Worm (Caenorhabditis elegans) whole organism, late embryonic: Measurements from ENCODE around the gene Y57G11C.1142.
A peak's percentile ranks its signal among the peaks of the same experiment; 100 is the strongest.

Experiments used
- C08G9.2 ChIP-seq: sonication (generic microtip); optimal IDR thresholded peaks from 2 replicates; lab custom pipeline; 2016; ENCODE audit warnings: mild to moderate bottlenecking, missing genetic modification characterization, moderate library complexity, missing compliant biosample characterization
- C38D4.7 ChIP-seq: fragments of 200-800 bp; sonication (Bioruptor generic); optimal IDR thresholded peaks from 2 replicates; lab custom pipeline; 2018; ENCODE audit warnings: mild to moderate bottlenecking, missing genetic modification characterization, moderate library complexity, missing compliant biosample characterization
- F13H6.1 ChIP-seq: sonication (generic microtip); optimal IDR thresholded peaks from 2 replicates; lab custom pipeline; 2016; ENCODE audit warnings: missing genetic modification characterization, missing compliant biosample characterization
- K02D7.2 ChIP-seq: sonication (generic microtip); optimal IDR thresholded peaks from 2 replicates; lab custom pipeline; 2017; ENCODE audit warnings: mild to moderate bottlenecking, missing genetic modification characterization, missing compliant biosample characterization
- T23F11.4 ChIP-seq: fragments of 200-800 bp; sonication (Bioruptor generic); optimal IDR thresholded peaks from 2 replicates; lab custom pipeline; 2018; ENCODE audit warnings: mild to moderate bottlenecking, missing genetic modification characterization, missing compliant biosample characterization
- ama-1 ChIP-seq: fragments of 150-350 bp; optimal IDR thresholded peaks from 2 replicates; lab custom pipeline; 2014
- ceh-14 ChIP-seq: sonication (generic microtip); optimal IDR thresholded peaks from 2 replicates; lab custom pipeline; 2016; ENCODE audit warnings: missing genotype, missing genetic modification characterization, missing compliant biosample characterization
- ceh-2 ChIP-seq: sonication (generic microtip); optimal IDR thresholded peaks from 2 replicates; lab custom pipeline; 2016; ENCODE audit warnings: missing genotype, missing genetic modification characterization, missing compliant biosample characterization
- ceh-22 ChIP-seq: sonication (generic microtip); optimal IDR thresholded peaks from 2 replicates; lab custom pipeline; 2017; ENCODE audit warnings: missing biosample characterization, missing genetic modification characterization
- ceh-24 ChIP-seq: sonication (generic microtip); optimal IDR thresholded peaks from 2 replicates; lab custom pipeline; 2016; ENCODE audit warnings: mild to moderate bottlenecking, missing genetic modification characterization, missing compliant biosample characterization
- ceh-30 ChIP-seq: fragments of 150-350 bp; optimal IDR thresholded peaks from 2 replicates; lab custom pipeline; 2014; ENCODE audit warnings: missing biosample characterization, missing genetic modification characterization
- ceh-31 ChIP-seq: sonication (generic microtip); optimal IDR thresholded peaks from 2 replicates; lab custom pipeline; 2016; ENCODE audit warnings: missing genetic modification characterization, missing compliant biosample characterization
- ceh-34 ChIP-seq: sonication (generic microtip); optimal IDR thresholded peaks from 2 replicates; lab custom pipeline; 2016; ENCODE audit warnings: mild to moderate bottlenecking, missing genetic modification characterization, missing compliant biosample characterization
- ceh-45 ChIP-seq: fragments of 200-800 bp; sonication (Bioruptor generic); IDR thresholded peaks from 2 replicates; pipeline ENCODE4 v1.3.6; 2022; ENCODE audit warnings: missing genetic modification reagents, missing genetic modification characterization, missing compliant biosample characterization
- ceh-48 ChIP-seq: sonication (generic microtip); optimal IDR thresholded peaks from 2 replicates; lab custom pipeline; 2016; ENCODE audit warnings: missing genetic modification characterization, inconsistent platforms, missing compliant biosample characterization
- ceh-6 ChIP-seq: fragments of 200-800 bp; sonication (Bioruptor generic); optimal IDR thresholded peaks from 2 replicates; lab custom pipeline; 2018; ENCODE audit warnings: mild to moderate bottlenecking, missing genetic modification characterization, missing compliant biosample characterization
- ceh-9 ChIP-seq: sonication (generic microtip); optimal IDR thresholded peaks from 2 replicates; lab custom pipeline; 2016; ENCODE audit warnings: mild to moderate bottlenecking, missing genetic modification characterization, inconsistent platforms, missing compliant biosample characterization
- che-1 ChIP-seq: sonication (generic microtip); optimal IDR thresholded peaks from 2 replicates; lab custom pipeline; 2016; ENCODE audit warnings: mild to moderate bottlenecking, missing genetic modification characterization, missing compliant biosample characterization
- dmd-4 ChIP-seq: sonication (generic microtip); optimal IDR thresholded peaks from 2 replicates; lab custom pipeline; 2016; ENCODE audit warnings: borderline replicate concordance, missing genetic modification characterization, missing compliant biosample characterization
- dve-1 ChIP-seq: sonication (generic microtip); optimal IDR thresholded peaks from 2 replicates; lab custom pipeline; 2017; ENCODE audit warnings: antibody characterized with exemption, mild to moderate bottlenecking, missing genetic modification characterization, missing compliant biosample characterization
- elt-2 ChIP-seq: sonication (generic microtip); optimal IDR thresholded peaks from 2 replicates; lab custom pipeline; 2016; ENCODE audit warnings: missing genetic modification reagents, missing genetic modification characterization, missing compliant biosample characterization
- eyg-1 ChIP-seq: sonication (generic microtip); optimal IDR thresholded peaks from 2 replicates; lab custom pipeline; 2016; ENCODE audit warnings: missing genotype, missing genetic modification characterization, missing compliant biosample characterization
- fax-1 ChIP-seq: sonication (generic microtip); optimal IDR thresholded peaks from 2 replicates; lab custom pipeline; 2016; ENCODE audit warnings: missing genotype, missing genetic modification characterization, missing compliant biosample characterization
- fkh-10 ChIP-seq: fragments of 150-350 bp; optimal IDR thresholded peaks from 2 replicates; lab custom pipeline; 2014; ENCODE audit warnings: missing biosample characterization, missing genetic modification reagents, missing genetic modification characterization
- hlh-30 ChIP-seq: sonication (generic microtip); optimal IDR thresholded peaks from 2 replicates; lab custom pipeline; 2017; ENCODE audit warnings: antibody characterized with exemption, missing genetic modification characterization, missing compliant biosample characterization; ENCODE audit not compliant: insufficient read depth
- hlh-6 ChIP-seq: sonication (generic microtip); optimal IDR thresholded peaks from 2 replicates; lab custom pipeline; 2016; ENCODE audit warnings: missing genotype, missing genetic modification characterization, missing compliant biosample characterization
- hlh-8 ChIP-seq: sonication (generic microtip); optimal IDR thresholded peaks from 2 replicates; lab custom pipeline; 2016; ENCODE audit warnings: missing genotype, missing genetic modification characterization, missing compliant biosample characterization
- lim-6 ChIP-seq: sonication (generic microtip); optimal IDR thresholded peaks from 2 replicates; lab custom pipeline; 2016; ENCODE audit warnings: missing genetic modification characterization, missing compliant biosample characterization
- lin-11 ChIP-seq: fragments of 200-800 bp; sonication (Bioruptor generic); optimal IDR thresholded peaks from 2 replicates; lab custom pipeline; 2018; ENCODE audit warnings: mild to moderate bottlenecking, missing genetic modification characterization, missing compliant biosample characterization
- madf-2 ChIP-seq: sonication (generic microtip); optimal IDR thresholded peaks from 2 replicates; lab custom pipeline; 2017; ENCODE audit warnings: missing genetic modification characterization, missing compliant biosample characterization
- mec-3 ChIP-seq: sonication (generic microtip); optimal IDR thresholded peaks from 2 replicates; lab custom pipeline; 2016; ENCODE audit warnings: borderline replicate concordance, missing genetic modification characterization, missing compliant biosample characterization
- nfya-1 ChIP-seq: sonication (generic microtip); optimal IDR thresholded peaks from 2 replicates; lab custom pipeline; 2017; ENCODE audit warnings: missing genetic modification characterization, mild to moderate bottlenecking, missing compliant biosample characterization, antibody characterized with exemption, moderate library complexity
- odd-2 ChIP-seq: sonication (generic microtip); optimal IDR thresholded peaks from 2 replicates; lab custom pipeline; 2017; ENCODE audit warnings: antibody characterized with exemption, mild to moderate bottlenecking, missing genetic modification characterization, missing compliant biosample characterization
- pat-9 ChIP-seq: fragments of 200-800 bp; sonication (Bioruptor generic); optimal IDR thresholded peaks from 2 replicates; lab custom pipeline; 2018; ENCODE audit warnings: mild to moderate bottlenecking, missing genetic modification characterization, moderate library complexity, missing compliant biosample characterization
- pax-1 ChIP-seq: fragments of 150-350 bp; optimal IDR thresholded peaks from 2 replicates; lab custom pipeline; 2014; ENCODE audit warnings: missing biosample characterization, missing genetic modification characterization
- pha-2 ChIP-seq: sonication (generic microtip); optimal IDR thresholded peaks from 2 replicates; lab custom pipeline; 2017; ENCODE audit warnings: mild to moderate bottlenecking, missing genetic modification characterization, missing compliant biosample characterization
- pqm-1 ChIP-seq: sonication (generic microtip); optimal IDR thresholded peaks from 2 replicates; lab custom pipeline; 2016; ENCODE audit warnings: missing genetic modification characterization, missing compliant biosample characterization
- pros-1 ChIP-seq: fragments of 150-350 bp; optimal IDR thresholded peaks from 2 replicates; lab custom pipeline; 2014; ENCODE audit warnings: missing biosample characterization, missing genetic modification reagents, missing genetic modification characterization
- ref-2 ChIP-seq: sonication (generic microtip); optimal IDR thresholded peaks from 2 replicates; lab custom pipeline; 2016; ENCODE audit warnings: missing genetic modification characterization, missing compliant biosample characterization
- rnt-1 ChIP-seq: sonication (generic microtip); optimal IDR thresholded peaks from 2 replicates; lab custom pipeline; 2016; ENCODE audit warnings: missing genetic modification characterization, missing compliant biosample characterization
- sdc-2 ChIP-seq: sonication (generic microtip); optimal IDR thresholded peaks from 2 replicates; lab custom pipeline; 2016; ENCODE audit warnings: missing genotype, missing genetic modification characterization, missing compliant biosample characterization
- sox-2 ChIP-seq: fragments of 200-800 bp; sonication (Bioruptor generic); IDR thresholded peaks from 2 replicates; pipeline ENCODE4 v1.3.6; 2022; ENCODE audit warnings: missing genetic modification reagents, missing genetic modification characterization, missing compliant biosample characterization
- sox-4 ChIP-seq: sonication (generic microtip); optimal IDR thresholded peaks from 2 replicates; lab custom pipeline; 2017; ENCODE audit warnings: mild to moderate bottlenecking, missing genetic modification characterization, inconsistent platforms, missing compliant biosample characterization
- syd-9 ChIP-seq: sonication (generic microtip); optimal IDR thresholded peaks from 2 replicates; lab custom pipeline; 2016; ENCODE audit warnings: mild to moderate bottlenecking, missing genetic modification characterization, moderate library complexity, missing compliant biosample characterization
- tbx-2 ChIP-seq: sonication (generic microtip); optimal IDR thresholded peaks from 2 replicates; lab custom pipeline; 2016; ENCODE audit warnings: missing genetic modification characterization, missing compliant biosample characterization
- tbx-7 ChIP-seq: sonication (generic microtip); optimal IDR thresholded peaks from 2 replicates; lab custom pipeline; 2016; ENCODE audit warnings: missing genotype, missing genetic modification characterization, missing compliant biosample characterization
- ttx-3 ChIP-seq: sonication (generic microtip); optimal IDR thresholded peaks from 2 replicates; lab custom pipeline; 2016; ENCODE audit warnings: missing genetic modification reagents, missing genetic modification characterization, missing compliant biosample characterization
- unc-42 ChIP-seq: sonication (generic microtip); optimal IDR thresholded peaks from 2 replicates; lab custom pipeline; 2016; ENCODE audit warnings: missing genotype, missing genetic modification characterization, missing compliant biosample characterization
- unc-55 ChIP-seq: sonication (generic microtip); optimal IDR thresholded peaks from 2 replicates; lab custom pipeline; 2017; ENCODE audit warnings: missing biosample characterization, missing genetic modification reagents, missing genetic modification characterization
- zip-5 ChIP-seq: sonication (generic microtip); optimal IDR thresholded peaks from 2 replicates; lab custom pipeline; 2016; ENCODE audit warnings: missing genetic modification characterization, missing compliant biosample characterization
- ztf-16 ChIP-seq: sonication (generic microtip); optimal IDR thresholded peaks from 2 replicates; lab custom pipeline; 2017; ENCODE audit warnings: missing genetic modification characterization, missing compliant biosample characterization

Y57G11C.1142 gene

ce11 chrIV:14836885-14837284, 34.5 kb downstream of the Y57G11C.1142 start, which contains the start of gene Y57G11C.22:
Y57G11C.22 (plus strand) TSS chrIV:14837211.
- TF ChIP-seq ceh-9, result no peak
- TF ChIP-seq ceh-31, result peak; percentile 35
- peak; percentile 11 for TF ChIP-seq nfya-1 (tag; lab: Kevin White, UChicago)
- TF ChIP-seq unc-42, result peak; percentile 37
- peak; percentile 23 for TF ChIP-seq unc-55 (GFP tag; lab: Kevin White, UChicago)

ce11 chrIV:14838095-14838494, 35.7 kb downstream of the Y57G11C.1142 start:
- TF ChIP-seq sdc-2 (tag; lab: Kevin White, UChicago) (peak; percentile 41), ref-2 (tag; lab: Kevin White, UChicago) (peak; percentile 67), dve-1 (tag; lab: Kevin White, UChicago) (peak; percentile 43), madf-2 (tag; lab: Kevin White, UChicago) (peak; percentile 30), tbx-2 (peak; percentile 76), ama-1 (lab: Kevin White, UChicago) (no peak), ceh-45 (GFP tag; lab: Robert Waterston, UW) (peak; percentile 75), ceh-34 (peak; percentile 48), C38D4.7 (peak; percentile 70), hlh-8 (tag; lab: Kevin White, UChicago) (peak; percentile 65), pha-2 (tag; lab: Kevin White, UChicago) (peak; percentile 13), eyg-1 (tag; lab: Kevin White, UChicago) (no peak), odd-2 (no peak), zip-5 (tag; lab: Kevin White, UChicago) (peak; percentile 40), pat-9 (tag; lab: Kevin White, UChicago) (peak; percentile 79), ceh-30 (tag; lab: Kevin White, UChicago) (no peak), fkh-10 (GFP tag; lab: Kevin White, UChicago) (no peak), ceh-31 (peak; percentile 62), C08G9.2 (tag; lab: Kevin White, UChicago) (peak; percentile 56), tbx-7 (tag; lab: Kevin White, UChicago) (no peak), sox-2 (GFP tag; lab: Robert Waterston, UW) (0 out of 2 replicates have a peak, but pooled peaks have one; percentile 55), unc-42 (no peak), syd-9 (tag; lab: Kevin White, UChicago) (peak; percentile 52), hlh-30 (peak; percentile 14), ceh-14 (tag; lab: Kevin White, UChicago) (peak; percentile 67), K02D7.2 (peak; percentile 41), ceh-22 (no peak), ceh-24 (tag; lab: Kevin White, UChicago) (no peak), ceh-6 (GFP tag; lab: Kevin White, UChicago) (peak; percentile 76), fax-1 (tag; lab: Kevin White, UChicago) (peak; percentile 49), pros-1 (tag; lab: Kevin White, UChicago) (no peak), mec-3 (tag; lab: Kevin White, UChicago) (no peak), lim-6 (tag; lab: Kevin White, UChicago) (no peak), pqm-1 (tag; lab: Kevin White, UChicago) (peak; percentile 24), lin-11 (tag; lab: Kevin White, UChicago) (peak; percentile 71), rnt-1 (tag; lab: Kevin White, UChicago) (peak; percentile 60), dmd-4 (no peak), pax-1 (tag; lab: Kevin White, UChicago) (no peak), T23F11.4 (peak; percentile 68), hlh-6 (tag; lab: Kevin White, UChicago) (no peak), ceh-48 (tag; lab: Kevin White, UChicago) (peak; percentile 82), che-1 (tag; lab: Kevin White, UChicago) (peak; percentile 80), ceh-2 (tag; lab: Kevin White, UChicago) (peak; percentile 55), nfya-1 (tag; lab: Kevin White, UChicago) (peak; percentile 34), sox-4 (tag; lab: Kevin White, UChicago) (peak; percentile 72), elt-2 (tag; lab: Kevin White, UChicago) (peak; percentile 70), F13H6.1 (tag; lab: Kevin White, UChicago) (peak; percentile 46), ztf-16 (peak; percentile 66), ttx-3 (tag; lab: Kevin White, UChicago) (peak; percentile 56)
